Fruit fly (Drosophila melanogaster) whole organism, embryonic: ENCODE data around the gene CG31493.
A peak's percentile ranks its signal among the peaks of the same experiment; 100 is the strongest.

Experiments used
- Atf3 ChIP-seq: fragments of 200-800 bp; sonication (Bioruptor generic); optimal IDR thresholded peaks from 3 replicates; lab custom pipeline; 2016; ENCODE audit warnings: missing biosample characterization, missing genetic modification characterization
- Awh ChIP-seq: fragments of 200-800 bp; sonication (Bioruptor generic); IDR thresholded peaks from 2 replicates; pipeline ENCODE4, ENCODE4 v1.3.6; 2022; ENCODE audit warnings: missing biosample characterization, missing genetic modification characterization
- Bdp1 ChIP-seq: fragments of 200-800 bp; sonication (Bioruptor generic); optimal IDR thresholded peaks from 3 replicates; lab custom pipeline; 2016; ENCODE audit warnings: missing biosample characterization, missing genetic modification characterization
- C15 ChIP-seq: fragments of 200-800 bp; sonication (Bioruptor generic); IDR thresholded peaks from 3 replicates; pipeline ENCODE4 v1.3.6; 2022; ENCODE audit warnings: missing biosample characterization, missing genetic modification characterization
- CG10209 ChIP-seq: fragments of 200-800 bp; sonication (Bioruptor generic); optimal IDR thresholded peaks from 3 replicates; lab custom pipeline; 2017; ENCODE audit warnings: missing biosample characterization, mild to moderate bottlenecking, missing genetic modification characterization, missing genetic modification reagents
- CG10274 ChIP-seq: fragments of 200-800 bp; sonication (Bioruptor generic); optimal IDR thresholded peaks from 3 replicates; lab custom pipeline; 2017; ENCODE audit warnings: missing biosample characterization, mild to moderate bottlenecking, missing genetic modification characterization
- CG10321 ChIP-seq: fragments of 200-800 bp; sonication (Bioruptor generic); IDR thresholded peaks from 2 replicates; pipeline ENCODE4 v1.3.6; 2022; ENCODE audit warnings: missing biosample characterization, missing genetic modification characterization
- CG10431 ChIP-seq: fragments of 200-800 bp; sonication (Bioruptor generic); optimal IDR thresholded peaks from 3 replicates; lab custom pipeline; 2018; ENCODE audit warnings: missing biosample characterization, mild to moderate bottlenecking, missing genetic modification characterization
- CG10959 ChIP-seq: fragments of 200-800 bp; sonication (Bioruptor generic); IDR thresholded peaks from 2 replicates; pipeline ENCODE4 v1.3.6; 2022; ENCODE audit warnings: missing biosample characterization, missing genetic modification characterization
- CG11398 ChIP-seq: fragments of 200-800 bp; sonication (Bioruptor generic); optimal IDR thresholded peaks from 2 replicates; lab custom pipeline; 2016; ENCODE audit warnings: missing biosample characterization, missing genetic modification characterization
- CG11456 ChIP-seq: fragments of 200-800 bp; sonication (Bioruptor generic); IDR thresholded peaks from 3 replicates; pipeline ENCODE4 v1.3.6; 2022; ENCODE audit warnings: missing biosample characterization, missing genetic modification characterization
- CG12391 ChIP-seq: fragments of 200-800 bp; sonication (Bioruptor generic); optimal IDR thresholded peaks from 3 replicates; lab custom pipeline; 2018; ENCODE audit warnings: missing biosample characterization, mild to moderate bottlenecking, missing genetic modification characterization, moderate library complexity
- CG16815 ChIP-seq: fragments of 200-800 bp; sonication (Bioruptor generic); optimal IDR thresholded peaks from 3 replicates; lab custom pipeline; 2017; ENCODE audit warnings: missing biosample characterization, mild to moderate bottlenecking, missing genetic modification characterization
- CG17829 ChIP-seq: fragments of 200-800 bp; optimal IDR thresholded peaks from 2 replicates; lab custom pipeline; 2019; ENCODE audit warnings: missing biosample characterization, mild to moderate bottlenecking, missing genetic modification characterization, moderate library complexity
- CG1792 ChIP-seq: fragments of 200-800 bp; sonication (Bioruptor generic); optimal IDR thresholded peaks from 2 replicates; lab custom pipeline; 2016; ENCODE audit warnings: missing biosample characterization, missing genetic modification characterization
- CG1832 ChIP-seq: fragments of 200-800 bp; sonication (Bioruptor generic); optimal IDR thresholded peaks from 2 replicates; lab custom pipeline; 2017; ENCODE audit warnings: missing biosample characterization, mild to moderate bottlenecking, missing genetic modification characterization, inconsistent platforms
- CG18619 ChIP-seq: fragments of 200-800 bp; sonication (Bioruptor generic); optimal IDR thresholded peaks from 3 replicates; lab custom pipeline; 2017; ENCODE audit warnings: missing biosample characterization, mild to moderate bottlenecking, missing genetic modification characterization
- CG18764 ChIP-seq: fragments of 200-800 bp; sonication (Bioruptor generic); optimal IDR thresholded peaks from 3 replicates; lab custom pipeline; 2016; ENCODE audit warnings: missing biosample characterization, missing genetic modification characterization
- CG30403 ChIP-seq: fragments of 200-800 bp; sonication (Bioruptor generic); optimal IDR thresholded peaks from 3 replicates; lab custom pipeline; 2016; ENCODE audit warnings: missing biosample characterization, missing genetic modification characterization
- CG32532 ChIP-seq: fragments of 200-800 bp; sonication (Bioruptor generic); IDR thresholded peaks from 2 replicates; pipeline ENCODE4 v1.3.6; 2022; ENCODE audit warnings: missing biosample characterization, missing genetic modification characterization
- CG34224 ChIP-seq: fragments of 200-800 bp; sonication (Bioruptor generic); IDR thresholded peaks from 3 replicates; pipeline ENCODE4 v1.3.6; 2022; ENCODE audit warnings: missing biosample characterization, missing genetic modification characterization; ENCODE audit not compliant: partially characterized antibody
- CG34376 ChIP-seq: fragments of 200-800 bp; sonication (Bioruptor generic); optimal IDR thresholded peaks from 2 replicates; lab custom pipeline; 2018; ENCODE audit warnings: missing biosample characterization, mild to moderate bottlenecking, missing genetic modification characterization
- CG4404 ChIP-seq: fragments of 200-800 bp; sonication (Bioruptor generic); IDR thresholded peaks from 2 replicates; pipeline ENCODE4 v1.3.6; 2022; ENCODE audit warnings: missing biosample characterization, missing genetic modification characterization
- CG7357 ChIP-seq: fragments of 200-800 bp; sonication (Bioruptor generic); IDR thresholded peaks from 3 replicates; pipeline ENCODE4 v1.3.6; 2022; ENCODE audit warnings: missing biosample characterization, missing genetic modification characterization
- CG7987 ChIP-seq: fragments of 200-800 bp; sonication (Bioruptor generic); optimal IDR thresholded peaks from 2 replicates; lab custom pipeline; 2018; ENCODE audit warnings: missing biosample characterization, mild to moderate bottlenecking, missing genetic modification characterization, moderate library complexity
- CG8478 ChIP-seq: fragments of >200 bp; optimal IDR thresholded peaks from 2 replicates; lab custom pipeline; 2018
- CG9932 ChIP-seq: fragments of 200-800 bp; sonication (Bioruptor generic); IDR thresholded peaks from 2 replicates; pipeline ENCODE4 v1.3.6; 2022; ENCODE audit warnings: missing biosample characterization, missing genetic modification characterization
- CHES-1-like ChIP-seq: fragments of 200-800 bp; sonication (Bioruptor generic); optimal IDR thresholded peaks from 2 replicates; lab custom pipeline; 2016; ENCODE audit warnings: missing biosample characterization, missing genetic modification characterization
- E2f2 ChIP-seq: fragments of 200-800 bp; sonication (Bioruptor generic); IDR thresholded peaks from 2 replicates; pipeline ENCODE4 v1.3.6; 2022; ENCODE audit warnings: missing biosample characterization, missing genetic modification characterization
- HLH4C ChIP-seq: fragments of 200-800 bp; sonication (Bioruptor generic); IDR thresholded peaks from 3 replicates; pipeline ENCODE4 v1.3.6; 2022; ENCODE audit warnings: missing biosample characterization, missing genetic modification characterization; ENCODE audit not compliant: partially characterized antibody
- MBD-R2 ChIP-seq: fragments of 200-800 bp; sonication (Bioruptor generic); IDR thresholded peaks from 2 replicates; pipeline ENCODE4 v1.3.6; 2022; ENCODE audit warnings: missing biosample characterization, missing genetic modification characterization
- MTF-1 ChIP-seq: fragments of 200-800 bp; sonication (Bioruptor generic); optimal IDR thresholded peaks from 2 replicates; lab custom pipeline; 2018; ENCODE audit warnings: missing biosample characterization, mild to moderate bottlenecking, missing genetic modification characterization, borderline replicate concordance
- NC2β ChIP-seq: fragments of 200-800 bp; sonication (Bioruptor generic); optimal IDR thresholded peaks from 2 replicates; lab custom pipeline; 2016; ENCODE audit warnings: missing biosample characterization, missing genetic modification characterization
- Ravus ChIP-seq: fragments of 200-800 bp; sonication (Bioruptor generic); IDR thresholded peaks from 2 replicates; pipeline ENCODE4 v1.3.6; 2022; ENCODE audit warnings: missing biosample characterization, missing genetic modification characterization
- Rfx ChIP-seq: fragments of 200-800 bp; sonication (Bioruptor generic); IDR thresholded peaks from 2 replicates; pipeline ENCODE4 v1.3.6; 2022; ENCODE audit warnings: missing biosample characterization, missing genetic modification characterization
- Sry-β ChIP-seq: fragments of 200-800 bp; sonication (Bioruptor generic); optimal IDR thresholded peaks from 2 replicates; lab custom pipeline; 2018; ENCODE audit warnings: missing biosample characterization, mild to moderate bottlenecking, missing genetic modification characterization, moderate library complexity
- TFAM ChIP-seq: fragments of 200-800 bp; sonication (Bioruptor generic); optimal IDR thresholded peaks from 2 replicates; lab custom pipeline; 2017; ENCODE audit warnings: missing biosample characterization, missing genetic modification characterization, inconsistent platforms
- abd-A ChIP-seq: fragments of 200-800 bp; sonication (Bioruptor generic); optimal IDR thresholded peaks from 3 replicates; lab custom pipeline; 2019; ENCODE audit warnings: missing biosample characterization, mild to moderate bottlenecking, missing genetic modification characterization, moderate library complexity
- btn ChIP-seq: fragments of 200-800 bp; sonication (Bioruptor generic); optimal IDR thresholded peaks from 2 replicates; lab custom pipeline; 2016; ENCODE audit warnings: missing biosample characterization, missing genetic modification characterization
- eyg ChIP-seq: fragments of 200-800 bp; sonication (Bioruptor generic); optimal IDR thresholded peaks from 3 replicates; lab custom pipeline; 2016; ENCODE audit warnings: missing biosample characterization, missing genetic modification characterization
- gsb ChIP-seq: fragments of 200-800 bp; sonication (Bioruptor generic); IDR thresholded peaks from 2 replicates; pipeline ENCODE4 v1.3.6; 2022; ENCODE audit warnings: missing biosample characterization, missing genetic modification characterization
- lmd ChIP-seq: fragments of 200-800 bp; sonication (Bioruptor generic); IDR thresholded peaks from 2 replicates; pipeline ENCODE4 v1.3.6; 2022; ENCODE audit warnings: missing biosample characterization, missing genetic modification characterization
- org-1 ChIP-seq: fragments of 200-800 bp; sonication (Bioruptor generic); optimal IDR thresholded peaks from 2 replicates; lab custom pipeline; 2017; ENCODE audit warnings: missing biosample characterization, missing genetic modification characterization
- pb ChIP-seq: fragments of 200-800 bp; sonication (Bioruptor generic); optimal IDR thresholded peaks from 3 replicates; lab custom pipeline; 2016; ENCODE audit warnings: missing biosample characterization, missing genetic modification characterization
- pho ChIP-seq: fragments of 200-800 bp; sonication (Bioruptor generic); optimal IDR thresholded peaks from 2 replicates; lab custom pipeline; 2016; ENCODE audit warnings: missing biosample characterization, missing genetic modification characterization
- sd ChIP-seq: fragments of 200-800 bp; sonication (Bioruptor generic); optimal IDR thresholded peaks from 3 replicates; lab custom pipeline; 2018; ENCODE audit warnings: missing biosample characterization, mild to moderate bottlenecking, missing genetic modification characterization, moderate library complexity
- sens-2 ChIP-seq: fragments of 200-800 bp; sonication (Bioruptor generic); IDR thresholded peaks from 2 replicates; pipeline ENCODE4 v1.3.6; 2022; ENCODE audit warnings: missing biosample characterization, missing genetic modification characterization
- sr ChIP-seq: fragments of 200-800 bp; sonication (Bioruptor generic); IDR thresholded peaks from 3 replicates; pipeline ENCODE4 v1.3.6; 2022; ENCODE audit warnings: missing biosample characterization, missing genetic modification characterization
- trh ChIP-seq: fragments of 200-800 bp; sonication (Bioruptor generic); optimal IDR thresholded peaks from 2 replicates; lab custom pipeline; 2016; ENCODE audit warnings: missing biosample characterization, missing genetic modification characterization
- twi ChIP-seq: fragments of 200-800 bp; optimal IDR thresholded peaks from 2 replicates; lab custom pipeline; 2019; ENCODE audit warnings: missing biosample characterization, mild to moderate bottlenecking, missing genetic modification characterization, moderate library complexity
- tx ChIP-seq: fragments of 200-800 bp; sonication (Bioruptor generic); optimal IDR thresholded peaks from 2 replicates; lab custom pipeline; 2016; ENCODE audit warnings: missing biosample characterization, missing genetic modification characterization

The CG31493 gene

DNA sequence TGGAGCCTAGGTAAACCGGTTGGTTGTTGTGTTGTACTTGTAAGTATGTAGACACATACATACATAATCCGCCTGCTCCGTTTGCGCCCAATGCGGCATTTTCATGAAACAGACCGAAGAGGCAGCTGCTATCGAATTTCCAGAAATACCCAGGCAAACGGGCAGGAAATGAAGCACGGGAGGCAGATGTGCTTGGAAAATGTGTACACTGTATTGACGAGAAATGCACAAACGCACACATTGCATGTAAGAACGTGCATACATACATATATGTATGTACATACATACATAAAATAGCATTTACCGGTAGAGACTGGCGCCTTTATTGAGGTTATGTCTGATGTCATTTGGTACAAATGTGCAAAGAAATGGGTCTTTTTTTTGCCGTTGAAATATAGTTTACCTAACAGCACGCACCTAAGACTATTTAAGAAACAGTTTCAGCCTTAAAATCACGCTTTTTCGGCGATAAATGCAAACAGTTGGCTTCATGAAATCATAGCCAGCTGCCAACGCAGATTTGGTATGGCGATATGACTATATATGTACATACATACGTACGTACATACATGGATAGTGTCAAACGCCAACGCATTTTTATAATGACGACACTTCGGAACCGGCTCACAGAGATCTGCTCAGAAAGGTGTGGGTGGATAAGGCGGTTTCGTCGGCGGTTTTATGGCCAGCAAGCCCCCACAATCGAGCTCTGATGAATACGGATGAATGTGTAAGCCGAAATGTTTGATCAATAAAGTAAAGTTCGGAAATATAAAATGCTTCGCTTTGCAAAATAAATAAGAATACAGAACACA lies 41.6 kb upstream of the CG31493 start (continued):
- no peak; the same call in 1 of the 2 replicates for TF ChIP-seq CG32532
- TF ChIP-seq Sry-β (GFP tag; lab: Kevin White, UChicago) = no peak
- no peak for TF ChIP-seq MTF-1 (GFP tag; lab: Kevin White, UChicago)
- TF ChIP-seq CG16815 (GFP tag; lab: Kevin White, UChicago) = no peak
- TF ChIP-seq btn (GFP tag; lab: Kevin White, UChicago) = no peak
- TF ChIP-seq CG1832 (GFP tag; lab: Kevin White, UChicago) = no peak
- TF ChIP-seq Bdp1 (GFP tag; lab: Kevin White, UChicago) = no peak
- TF ChIP-seq sd = peak; percentile 34
- TF ChIP-seq eyg (GFP tag; lab: Kevin White, UChicago) = no peak
- TF ChIP-seq TFAM (GFP tag; lab: Kevin White, UChicago) = no peak
- no peak for TF ChIP-seq CG18764 (GFP tag; lab: Kevin White, UChicago)
- no peak for TF ChIP-seq CG10959
- no peak for TF ChIP-seq CG1792 (GFP tag; lab: Kevin White, UChicago)
- TF ChIP-seq CHES-1-like (GFP tag; lab: Kevin White, UChicago) = no peak
- no peak for TF ChIP-seq CG8478 (lab: Kevin White, UChicago)
- TF ChIP-seq lmd = no peak
- no peak for TF ChIP-seq pho (GFP tag; lab: Kevin White, UChicago)
- TF ChIP-seq twi (tag; lab: Kevin White, UChicago) = peak; percentile 81
- TF ChIP-seq MBD-R2 (GFP tag; lab: Robert Waterston, UW) = peak; percentile 40; the same call in 1 of the 2 replicates
- TF ChIP-seq org-1 = no peak
- TF ChIP-seq CG10209 (GFP tag; lab: Kevin White, UChicago) = peak; percentile 15
- no peak for TF ChIP-seq HLH4C (GFP tag; lab: Robert Waterston, UW)
- peak; percentile 34 for TF ChIP-seq CG10431
- TF ChIP-seq CG12391 = no peak
- TF ChIP-seq tx (GFP tag; lab: Kevin White, UChicago) = peak; percentile 31
- peak; percentile 40; the same call in 1 of the 3 replicates for TF ChIP-seq CG34224
- no peak for TF ChIP-seq CG4404 (GFP tag; lab: Robert Waterston, UW)
- TF ChIP-seq sr (GFP tag; lab: Robert Waterston, UW) = peak; percentile 93
- no peak for TF ChIP-seq pb (GFP tag; lab: Kevin White, UChicago)
- no peak for TF ChIP-seq CG18619 (GFP tag; lab: Kevin White, UChicago)
- no peak for TF ChIP-seq Rfx (GFP tag; lab: Robert Waterston, UW)
- no peak for TF ChIP-seq CG34376
- TF ChIP-seq C15 = no peak
- TF ChIP-seq CG7987 (GFP tag; lab: Kevin White, UChicago) = no peak
- TF ChIP-seq CG30403 (GFP tag; lab: Kevin White, UChicago) = no peak
- TF ChIP-seq trh (GFP tag; lab: Kevin White, UChicago) = no peak
- TF ChIP-seq abd-A (tag; lab: Kevin White, UChicago) = peak; percentile 29
- no peak for TF ChIP-seq Ravus (GFP tag; lab: Robert Waterston, UW)
- TF ChIP-seq sens-2 (GFP tag; lab: Robert Waterston, UW) = no peak
- TF ChIP-seq CG9932 (GFP tag; lab: Robert Waterston, UW) = no peak
- TF ChIP-seq CG7357 = no peak
- TF ChIP-seq CG11456 (GFP tag; lab: Robert Waterston, UW) = no peak
- no peak for TF ChIP-seq gsb (GFP tag; lab: Robert Waterston, UW)
- no peak for TF ChIP-seq NC2β
- TF ChIP-seq CG17829 (tag; lab: Kevin White, UChicago) = peak; percentile 27
- TF ChIP-seq CG10274 (GFP tag; lab: Kevin White, UChicago) = no peak
- TF ChIP-seq CG10321 (GFP tag; lab: Robert Waterston, UW) = no peak
- TF ChIP-seq Atf3 (GFP tag; lab: Kevin White, UChicago) = no peak
- no peak for TF ChIP-seq CG11398
- no peak; the same call in 1 of the 2 replicates for TF ChIP-seq E2f2
- TF ChIP-seq Awh (GFP tag; lab: Robert Waterston, UW) = no peak
